Fruit fly (Drosophila melanogaster) whole organism, embryonic: ENCODE results near the gene Zw.

ENCODE experiments used
- Atf6 ChIP-seq: fragments of 200-800 bp; sonication (Bioruptor generic); IDR thresholded peaks from 2 replicates; pipeline ENCODE4 v1.3.6; 2022; ENCODE audit warnings: missing biosample characterization, missing genetic modification characterization
- Blimp-1 ChIP-seq: fragments of 200-800 bp; sonication (Bioruptor generic); optimal IDR thresholded peaks from 3 replicates; lab custom pipeline; 2018; ENCODE audit warnings: missing biosample characterization, missing genetic modification characterization, mild to moderate bottlenecking, moderate library complexity, missing genetic modification reagents
- CG10209 ChIP-seq: fragments of 200-800 bp; sonication (Bioruptor generic); optimal IDR thresholded peaks from 3 replicates; lab custom pipeline; 2017; ENCODE audit warnings: missing biosample characterization, mild to moderate bottlenecking, missing genetic modification characterization, missing genetic modification reagents
- CG1024 ChIP-seq: fragments of 200-800 bp; sonication (Bioruptor generic); IDR thresholded peaks from 2 replicates; pipeline ENCODE4 v1.3.6; 2022; ENCODE audit warnings: missing biosample characterization, missing genetic modification characterization
- CG10654 ChIP-seq: fragments of 200-800 bp; sonication (Bioruptor generic); optimal IDR thresholded peaks from 2 replicates; lab custom pipeline; 2016; ENCODE audit warnings: missing biosample characterization, missing genetic modification characterization
- CG11696 ChIP-seq: fragments of 200-800 bp; sonication (Bioruptor generic); IDR thresholded peaks from 2 replicates; pipeline ENCODE4 v1.3.6; 2022; ENCODE audit warnings: missing biosample characterization, missing genetic modification characterization
- CG14860 ChIP-seq: fragments of 200-800 bp; sonication (Bioruptor generic); IDR thresholded peaks from 3 replicates; pipeline ENCODE4 v1.3.6; 2022; ENCODE audit warnings: missing biosample characterization, missing genetic modification characterization; ENCODE audit not compliant: partially characterized antibody
- CG15073 ChIP-seq: fragments of 200-800 bp; sonication (Bioruptor generic); optimal IDR thresholded peaks from 2 replicates; lab custom pipeline; 2016; ENCODE audit warnings: missing biosample characterization, missing genetic modification characterization
- CG18619 ChIP-seq: fragments of 200-800 bp; sonication (Bioruptor generic); optimal IDR thresholded peaks from 3 replicates; lab custom pipeline; 2017; ENCODE audit warnings: missing biosample characterization, mild to moderate bottlenecking, missing genetic modification characterization
- CG32767 ChIP-seq: fragments of 200-800 bp; sonication (Bioruptor generic); IDR thresholded peaks from 2 replicates; pipeline ENCODE4 v1.3.6; 2022; ENCODE audit warnings: missing biosample characterization, missing genetic modification characterization
- CG3995 ChIP-seq: fragments of 200-800 bp; sonication (Bioruptor generic); optimal IDR thresholded peaks from 3 replicates; lab custom pipeline; 2016; ENCODE audit warnings: missing biosample characterization, missing genetic modification characterization
- CG5180 ChIP-seq: fragments of 200-800 bp; sonication (Bioruptor generic); optimal IDR thresholded peaks from 3 replicates; lab custom pipeline; 2017; ENCODE audit warnings: missing biosample characterization, missing genetic modification characterization, mild to moderate bottlenecking, moderate library complexity, missing genetic modification reagents
- CG5245 ChIP-seq: fragments of 200-800 bp; sonication (Bioruptor generic); optimal IDR thresholded peaks from 3 replicates; lab custom pipeline; 2016; ENCODE audit warnings: missing biosample characterization, missing genetic modification characterization
- CG6765 ChIP-seq: fragments of 200-800 bp; sonication (Bioruptor generic); optimal IDR thresholded peaks from 3 replicates; lab custom pipeline; 2017; ENCODE audit warnings: missing biosample characterization, mild to moderate bottlenecking, missing genetic modification characterization
- CG6791 ChIP-seq: fragments of 200-800 bp; sonication (Bioruptor generic); IDR thresholded peaks from 3 replicates; pipeline ENCODE4 v1.3.6; 2022; ENCODE audit warnings: missing biosample characterization, missing genetic modification characterization; ENCODE audit not compliant: partially characterized antibody
- CG7786 ChIP-seq: fragments of 200-800 bp; sonication (Bioruptor generic); optimal IDR thresholded peaks from 2 replicates; lab custom pipeline; 2016; ENCODE audit warnings: missing biosample characterization, missing genetic modification characterization
- CG8765 ChIP-seq: fragments of 200-800 bp; sonication (Bioruptor generic); IDR thresholded peaks from 2 replicates; pipeline ENCODE4 v1.3.6; 2022; ENCODE audit warnings: missing biosample characterization, missing genetic modification characterization
- CG9215 ChIP-seq: fragments of 200-800 bp; sonication (Bioruptor generic); IDR thresholded peaks from 2 replicates; pipeline ENCODE4 v1.3.6; 2022; ENCODE audit warnings: missing biosample characterization, missing genetic modification characterization
- D19A ChIP-seq: fragments of 200-800 bp; optimal IDR thresholded peaks from 3 replicates; lab custom pipeline; 2019; ENCODE audit warnings: missing biosample characterization, mild to moderate bottlenecking, missing genetic modification characterization, moderate library complexity
- Dip3 ChIP-seq: fragments of 200-800 bp; sonication (Bioruptor generic); optimal IDR thresholded peaks from 3 replicates; lab custom pipeline; 2016; ENCODE audit warnings: missing biosample characterization, missing genetic modification characterization
- Ets65A ChIP-seq: fragments of 200-800 bp; sonication (Bioruptor generic); peaks from one replicate; lab custom pipeline; 2016; ENCODE audit warnings: missing biosample characterization, missing genetic modification characterization
- Hr51 ChIP-seq, 2 experiments: fragments of 200-800 bp; sonication (Bioruptor generic); optimal IDR thresholded peaks; 2 replicates in 1 of 2; 3 replicates in 1 of 2; lab custom pipeline; 2016 to 2018; ENCODE audit warnings: missing biosample characterization in 2 of 2, missing genetic modification characterization in 2 of 2, mild to moderate bottlenecking in 1 of 2, moderate library complexity in 1 of 2
- Kr ChIP-seq: fragments of 200-800 bp; sonication (Bioruptor generic); optimal IDR thresholded peaks from 2 replicates; lab custom pipeline; 2017; ENCODE audit warnings: missing biosample characterization, mild to moderate bottlenecking, missing genetic modification characterization
- Opbp ChIP-seq: fragments of 200-800 bp; sonication (Bioruptor generic); IDR thresholded peaks from 3 replicates; pipeline ENCODE4 v1.3.6; 2022; ENCODE audit warnings: missing biosample characterization, missing genetic modification characterization; ENCODE audit not compliant: partially characterized antibody
- Six4 ChIP-seq: fragments of 200-800 bp; sonication (Bioruptor generic); optimal IDR thresholded peaks from 2 replicates; lab custom pipeline; 2016; ENCODE audit warnings: missing biosample characterization, missing genetic modification characterization
- Sox100B ChIP-seq: fragments of 200-800 bp; sonication (Bioruptor generic); optimal IDR thresholded peaks from 3 replicates; lab custom pipeline; 2018; ENCODE audit warnings: missing biosample characterization, mild to moderate bottlenecking, missing genetic modification characterization
- Xbp1 ChIP-seq: fragments of 200-800 bp; sonication (Bioruptor generic); optimal IDR thresholded peaks from 3 replicates; lab custom pipeline; 2016; ENCODE audit warnings: missing biosample characterization, mild to moderate bottlenecking, missing genetic modification characterization
- YL-1 ChIP-seq: fragments of 200-800 bp; sonication (Bioruptor generic); optimal IDR thresholded peaks from 3 replicates; lab custom pipeline; 2017; ENCODE audit warnings: missing biosample characterization, mild to moderate bottlenecking, missing genetic modification characterization
- al ChIP-seq: fragments of 200-800 bp; sonication (Bioruptor generic); IDR thresholded peaks from 2 replicates; pipeline ENCODE4 v1.3.6; 2022; ENCODE audit warnings: missing biosample characterization, missing genetic modification characterization
- bab2 ChIP-seq: fragments of 200-800 bp; sonication (Bioruptor generic); optimal IDR thresholded peaks from 2 replicates; lab custom pipeline; 2016; ENCODE audit warnings: missing biosample characterization, missing genetic modification characterization
- chinmo ChIP-seq: fragments of 200-800 bp; sonication (Bioruptor generic); IDR thresholded peaks from 4 replicates; pipeline ENCODE4 v1.3.6; 2022; ENCODE audit warnings: missing biosample characterization, missing genetic modification characterization; ENCODE audit not compliant: partially characterized antibody
- da ChIP-seq: fragments of 200-800 bp; sonication (Bioruptor generic); optimal IDR thresholded peaks from 2 replicates; lab custom pipeline; 2016; ENCODE audit warnings: missing biosample characterization, missing genetic modification characterization
- dan ChIP-seq: fragments of 200-800 bp; sonication (Bioruptor generic); IDR thresholded peaks from 2 replicates; pipeline ENCODE4 v1.3.6; 2022; ENCODE audit warnings: missing biosample characterization, missing genetic modification characterization
- dpn ChIP-seq, 2 experiments: fragments of 200-800 bp; sonication (Bioruptor generic); optimal IDR thresholded peaks; 3 replicates each; lab custom pipeline; 2016; ENCODE audit warnings: missing biosample characterization in 2 of 2, missing genetic modification characterization in 2 of 2
- eyg ChIP-seq: fragments of 200-800 bp; sonication (Bioruptor generic); optimal IDR thresholded peaks from 3 replicates; lab custom pipeline; 2016; ENCODE audit warnings: missing biosample characterization, missing genetic modification characterization
- fd102C ChIP-seq: fragments of 200-800 bp; sonication (Bioruptor generic); optimal IDR thresholded peaks from 2 replicates; lab custom pipeline; 2018; ENCODE audit warnings: missing biosample characterization, mild to moderate bottlenecking, missing genetic modification characterization, moderate library complexity
- fru ChIP-seq: fragments of >200 bp; optimal IDR thresholded peaks from 2 replicates; lab custom pipeline; 2017
- grau ChIP-seq: fragments of 200-800 bp; optimal IDR thresholded peaks from 3 replicates; lab custom pipeline; 2019; ENCODE audit warnings: missing biosample characterization, mild to moderate bottlenecking, missing genetic modification characterization, moderate library complexity
- kni ChIP-seq: fragments of 200-800 bp; sonication (Bioruptor generic); optimal IDR thresholded peaks from 3 replicates; lab custom pipeline; 2017; ENCODE audit warnings: mild to moderate bottlenecking, missing biosample characterization, missing genetic modification reagents, missing genetic modification characterization
- knrl ChIP-seq: fragments of 200-800 bp; sonication (Bioruptor generic); IDR thresholded peaks from 3 replicates; pipeline ENCODE4 v1.3.6; 2022; ENCODE audit warnings: missing biosample characterization, missing genetic modification characterization; ENCODE audit not compliant: partially characterized antibody
- lilli ChIP-seq: fragments of 200-800 bp; sonication (Bioruptor generic); optimal IDR thresholded peaks from 3 replicates; lab custom pipeline; 2016; ENCODE audit warnings: missing biosample characterization, missing genetic modification characterization
- peb ChIP-seq: fragments of 200-800 bp; sonication (Bioruptor generic); IDR thresholded peaks from 2 replicates; pipeline ENCODE4 v1.3.6; 2022; ENCODE audit warnings: missing biosample characterization, missing genetic modification characterization
- pzg ChIP-seq: fragments of 200-800 bp; sonication (Bioruptor generic); optimal IDR thresholded peaks from 3 replicates; lab custom pipeline; 2018; ENCODE audit warnings: missing biosample characterization, mild to moderate bottlenecking, missing genetic modification characterization, moderate library complexity
- run ChIP-seq: fragments of 200-800 bp; sonication (Bioruptor generic); optimal IDR thresholded peaks from 3 replicates; lab custom pipeline; 2018; ENCODE audit warnings: missing biosample characterization, mild to moderate bottlenecking, missing genetic modification characterization
- slp2 ChIP-seq: fragments of 200-800 bp; sonication (Bioruptor generic); optimal IDR thresholded peaks from 2 replicates; lab custom pipeline; 2016; ENCODE audit warnings: missing biosample characterization, missing genetic modification characterization
- sob ChIP-seq: fragments of 200-800 bp; sonication (Bioruptor generic); IDR thresholded peaks from 2 replicates; pipeline ENCODE4 v1.3.6; 2022; ENCODE audit warnings: missing biosample characterization, missing genetic modification characterization
- tna ChIP-seq: fragments of 200-800 bp; sonication (Bioruptor generic); IDR thresholded peaks from 2 replicates; pipeline ENCODE4 v1.3.6; 2022; ENCODE audit warnings: missing biosample characterization, missing genetic modification characterization; ENCODE audit not compliant: partially characterized antibody
- trh ChIP-seq: fragments of 200-800 bp; sonication (Bioruptor generic); optimal IDR thresholded peaks from 2 replicates; lab custom pipeline; 2016; ENCODE audit warnings: missing biosample characterization, missing genetic modification characterization
- tup ChIP-seq: fragments of 200-800 bp; sonication (Bioruptor generic); optimal IDR thresholded peaks from 2 replicates; lab custom pipeline; 2016; ENCODE audit warnings: missing biosample characterization, mild to moderate bottlenecking, missing genetic modification characterization, moderate library complexity
- z ChIP-seq: fragments of 200-800 bp; sonication (Bioruptor generic); IDR thresholded peaks from 3 replicates; pipeline ENCODE4 v1.3.6; 2022; ENCODE audit warnings: missing biosample characterization, missing genetic modification characterization
- zf30C ChIP-seq: fragments of 200-800 bp; sonication (Bioruptor generic); optimal IDR thresholded peaks from 3 replicates; lab custom pipeline; 2018; ENCODE audit warnings: missing biosample characterization, mild to moderate bottlenecking, missing genetic modification characterization

Zw gene

DNA sequence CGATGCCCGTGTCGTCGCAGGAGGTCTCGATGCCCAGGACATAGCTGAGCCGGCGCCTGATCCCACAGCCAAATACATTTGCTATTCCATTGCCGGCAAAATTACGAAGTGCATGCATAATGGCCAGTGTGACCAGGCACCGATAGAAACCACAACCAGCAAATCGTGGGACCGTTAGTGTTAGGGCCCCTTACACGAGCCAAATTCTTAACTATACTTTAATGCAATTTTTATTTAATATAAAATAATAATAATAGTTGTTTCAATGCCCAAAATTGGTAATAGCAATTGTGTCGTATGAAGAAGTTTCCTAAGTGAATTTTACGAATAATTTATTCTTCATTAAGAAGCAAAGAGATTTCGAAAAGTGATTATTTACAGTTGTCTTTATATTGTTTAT is 34.6 kb downstream of the Zw start, which contains the start of gene Tcs4:
Gene Tcs4 (minus strand): TSS at position 145 of the 400 bp plus-strand sequence.
- TF ChIP-seq eyg (GFP tag; lab: Kevin White, UChicago) (no peak), CG6765 (GFP tag; lab: Kevin White, UChicago) (no peak), CG15073 (no peak), YL-1 (GFP tag; lab: Kevin White, UChicago) (peak; percentile 48), CG14860 (GFP tag; lab: Robert Waterston, UW) (0 out of 3 replicates have a peak, but pooled peaks have one; percentile 22), Kr (GFP tag; lab: Kevin White, UChicago) (no peak), Six4 (no peak), Dip3 (no peak), kni (no peak), CG10209 (GFP tag; lab: Kevin White, UChicago) (peak; percentile 13), Xbp1 (peak; percentile 42), sob (GFP tag; lab: Robert Waterston, UW) (0 out of 2 replicates have a peak, but pooled peaks have one; percentile 19), dan (no peak), da (GFP tag; lab: Kevin White, UChicago) (no peak), tup (GFP tag; lab: Kevin White, UChicago) (no peak), CG5245 (no peak), peb (GFP tag; lab: Robert Waterston, UW) (no peak), tna (GFP tag; lab: Robert Waterston, UW) (no peak), run (tag; lab: Kevin White, UChicago) (no peak), CG1024 (GFP tag; lab: Robert Waterston, UW) (no peak), grau (tag; lab: Kevin White, UChicago) (peak; percentile 48), Ets65A (peak; percentile 67), CG11696 (no peak), al (GFP tag; lab: Robert Waterston, UW) (no peak), dpn (GFP tag; optimal IDR thresholded peaks at IDR 0.05; lab: Kevin White, UChicago) (peak in 1 of 2 experiments; percentile 28), Opbp (GFP tag; lab: Robert Waterston, UW) (peak; percentile 58; the same call in 2 of the 3 replicates), Hr51 (GFP tag; optimal IDR thresholded peaks at IDR 0.05; lab: Kevin White, UChicago) (no peak), Sox100B (GFP tag; lab: Kevin White, UChicago) (no peak), Blimp-1 (GFP tag; lab: Kevin White, UChicago) (no peak), CG18619 (GFP tag; lab: Kevin White, UChicago) (no peak), CG8765 (GFP tag; lab: Robert Waterston, UW) (no peak), fru (lab: Kevin White, UChicago) (no peak), CG7786 (no peak), knrl (GFP tag; lab: Robert Waterston, UW) (peak; percentile 42; the same call in 1 of the 3 replicates), CG3995 (GFP tag; lab: Kevin White, UChicago) (no peak), chinmo (GFP tag; lab: Robert Waterston, UW) (peak; percentile 71; the same call in 2 of the 4 replicates), CG32767 (GFP tag; lab: Robert Waterston, UW) (no peak), z (GFP tag; lab: Robert Waterston, UW) (no peak), CG10654 (GFP tag; lab: Kevin White, UChicago) (no peak), lilli (GFP tag; lab: Kevin White, UChicago) (no peak), CG9215 (no peak), pzg (GFP tag; lab: Kevin White, UChicago) (peak; percentile 43), fd102C (GFP tag; lab: Kevin White, UChicago) (no peak), D19A (tag; lab: Kevin White, UChicago) (no peak), slp2 (GFP tag; lab: Kevin White, UChicago) (no peak), zf30C (no peak), CG6791 (peak; percentile 72; the same call in 2 of the 3 replicates), CG5180 (no peak), Atf6 (GFP tag; lab: Robert Waterston, UW) (no peak), trh (GFP tag; lab: Kevin White, UChicago) (no peak), bab2 (GFP tag; lab: Kevin White, UChicago) (no peak)
